Worm (Caenorhabditis elegans): ENCODE data around the gene T05G5.5.

- TF ChIP-seq snpc-4 (tag; optimal IDR thresholded peaks at IDR 0.05) (no peak), egl-27 (tag; optimal IDR thresholded peaks at IDR 0.05) (no peak), R02D3.7 (tag; optimal IDR thresholded peaks at IDR 0.05) (no peak), unc-62 (GFP tag; optimal IDR thresholded peaks at IDR 0.05 in 1 of 2) (peak in 1 of 2 experiments; percentile 38), unc-62 (tag; optimal IDR thresholded peaks at IDR 0.05) (no peak), fkh-10 (GFP tag; optimal IDR thresholded peaks at IDR 0.05) (no peak), nhr-11 (tag; optimal IDR thresholded peaks at IDR 0.05) (no peak)
Observed at ce11 chrIII:9702665-9703252, 48.5 kb downstream of the T05G5.5 start.

Data from whole organism, L4 larva.